Fruit fly (Drosophila melanogaster): ENCODE results near the gene CG2003.

The CG2003 gene

dm6 chr3R:31977548-31978133 lies at the start of gene CG2003:
Gene CG2003, plus strand, starts transcription at chr3R:31978121.
- TF ChIP-seq pan (optimal IDR thresholded peaks at IDR 0.05) (peak; percentile 52), psq (optimal IDR thresholded peaks at IDR 0.05) (no peak)

- no peak for TF ChIP-seq CG8478 (optimal IDR thresholded peaks at IDR 0.05)
- no peak for TF ChIP-seq usp (GFP tag; optimal IDR thresholded peaks at IDR 0.05)
- no peak for TF ChIP-seq psq (optimal IDR thresholded peaks at IDR 0.05)
- TF ChIP-seq pan (optimal IDR thresholded peaks at IDR 0.05) = no peak
Observed at dm6 chr3R:31928439-31928838, 49.5 kb upstream of the CG2003 start.

dm6 chr3R:31936003-31936496 lies 41.9 kb upstream of the CG2003 start:
- TF ChIP-seq CG8478 (optimal IDR thresholded peaks at IDR 0.05) = no peak

dm6 chr3R:31937143-31937765 lies 40.7 kb upstream of the CG2003 start:
- TF ChIP-seq CG8478 (optimal IDR thresholded peaks at IDR 0.05) = no peak
- TF ChIP-seq EcR (GFP tag; optimal IDR thresholded peaks at IDR 0.05) = peak in 1 of 2 experiments; percentile 36

dm6 chr3R:31937874-31938617 lies 39.9 kb upstream of the CG2003 start:
- TF ChIP-seq Dll (optimal IDR thresholded peaks at IDR 0.05) (no peak), CG8478 (optimal IDR thresholded peaks at IDR 0.05) (peak; percentile 5), EcR (GFP tag; optimal IDR thresholded peaks at IDR 0.05) (no peak), pan (optimal IDR thresholded peaks at IDR 0.05) (no peak), psq (optimal IDR thresholded peaks at IDR 0.05) (no peak)

dm6 chr3R:31939619-31940018 lies 38.3 kb upstream of the CG2003 start:
- no peak for TF ChIP-seq Dll (optimal IDR thresholded peaks at IDR 0.05)
- TF ChIP-seq psq (optimal IDR thresholded peaks at IDR 0.05) = no peak
- TF ChIP-seq pan (optimal IDR thresholded peaks at IDR 0.05) = no peak
- no peak for TF ChIP-seq usp (GFP tag; optimal IDR thresholded peaks at IDR 0.05)
- TF ChIP-seq CG8478 (optimal IDR thresholded peaks at IDR 0.05) = no peak
- TF ChIP-seq EcR (GFP tag; optimal IDR thresholded peaks at IDR 0.05) = no peak

dm6 chr3R:31940140-31940539 lies 37.8 kb upstream of the CG2003 start:
- TF ChIP-seq usp (GFP tag; optimal IDR thresholded peaks at IDR 0.05) = no peak
- TF ChIP-seq psq (optimal IDR thresholded peaks at IDR 0.05) = no peak
- no peak for TF ChIP-seq EcR (GFP tag; optimal IDR thresholded peaks at IDR 0.05)
- no peak for TF ChIP-seq Dll (optimal IDR thresholded peaks at IDR 0.05)
- TF ChIP-seq CG8478 (optimal IDR thresholded peaks at IDR 0.05) = no peak
- TF ChIP-seq pan (optimal IDR thresholded peaks at IDR 0.05) = no peak

- no peak for TF ChIP-seq usp (GFP tag; optimal IDR thresholded peaks at IDR 0.05)
- no peak for TF ChIP-seq pan (optimal IDR thresholded peaks at IDR 0.05)
- TF ChIP-seq CG8478 (optimal IDR thresholded peaks at IDR 0.05) = no peak
- TF ChIP-seq EcR (GFP tag; optimal IDR thresholded peaks at IDR 0.05) = no peak
- no peak for TF ChIP-seq Dll (optimal IDR thresholded peaks at IDR 0.05)
- TF ChIP-seq psq (optimal IDR thresholded peaks at IDR 0.05) = no peak
Observed at dm6 chr3R:31941580-31941979, 36.3 kb upstream of the CG2003 start.

dm6 chr3R:31943720-31944586 lies 34.0 kb upstream of the CG2003 start:
- TF ChIP-seq Dll (optimal IDR thresholded peaks at IDR 0.05) = no peak
- TF ChIP-seq psq (optimal IDR thresholded peaks at IDR 0.05) = no peak
- no peak for TF ChIP-seq pan (optimal IDR thresholded peaks at IDR 0.05)
- TF ChIP-seq usp (GFP tag; optimal IDR thresholded peaks at IDR 0.05) = no peak
- TF ChIP-seq CG8478 (optimal IDR thresholded peaks at IDR 0.05) = no peak
- TF ChIP-seq EcR (GFP tag; optimal IDR thresholded peaks at IDR 0.05) = no peak

DNA sequence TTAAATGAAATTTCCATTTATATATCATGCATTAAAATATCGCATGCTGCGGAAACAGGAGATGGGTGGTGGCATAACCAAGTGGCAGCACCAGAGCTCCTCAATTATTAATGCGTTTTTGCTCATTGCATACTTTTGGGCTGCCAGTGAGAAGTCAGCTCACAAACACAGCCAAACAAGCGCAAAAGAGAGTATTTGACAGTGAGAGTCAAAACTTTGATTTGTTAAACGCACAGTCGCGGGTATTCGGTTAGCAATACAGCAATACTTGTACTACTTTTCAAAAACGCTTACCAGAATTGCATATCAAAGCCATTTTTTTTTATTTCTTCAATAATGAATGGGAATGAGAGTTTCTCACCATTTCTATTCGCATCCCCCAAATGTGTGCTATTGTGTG lies 32.2 kb upstream of the CG2003 start:
- TF ChIP-seq Dll (optimal IDR thresholded peaks at IDR 0.05) (no peak), CG8478 (optimal IDR thresholded peaks at IDR 0.05) (no peak), EcR (GFP tag; optimal IDR thresholded peaks at IDR 0.05) (no peak), pan (optimal IDR thresholded peaks at IDR 0.05) (no peak), psq (optimal IDR thresholded peaks at IDR 0.05) (no peak), usp (GFP tag; optimal IDR thresholded peaks at IDR 0.05) (no peak)

DNA sequence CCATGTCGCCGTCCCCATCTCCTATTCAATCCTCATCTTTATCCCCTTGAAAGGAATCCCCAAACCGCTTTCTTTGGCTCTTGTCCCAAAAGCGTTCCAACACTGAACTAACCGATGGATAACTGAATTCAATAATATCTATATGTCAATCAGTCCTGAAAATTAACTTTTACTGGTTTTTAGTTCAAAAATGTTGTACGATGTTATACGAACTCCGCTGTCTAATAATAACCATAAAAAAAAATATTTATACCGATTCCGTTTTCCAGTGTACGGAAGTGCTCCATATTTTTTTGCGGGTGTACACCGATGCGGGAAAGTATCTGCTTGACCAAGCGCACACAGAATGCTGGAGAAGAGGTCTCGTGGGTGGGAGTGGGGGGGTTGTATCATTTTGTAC lies 28.5 kb upstream of the CG2003 start:
- no peak for TF ChIP-seq EcR (GFP tag; optimal IDR thresholded peaks at IDR 0.05)
- no peak for TF ChIP-seq Dll (optimal IDR thresholded peaks at IDR 0.05)
- no peak for TF ChIP-seq usp (GFP tag; optimal IDR thresholded peaks at IDR 0.05)
- TF ChIP-seq psq (optimal IDR thresholded peaks at IDR 0.05) = no peak
- no peak for TF ChIP-seq CG8478 (optimal IDR thresholded peaks at IDR 0.05)
- no peak for TF ChIP-seq pan (optimal IDR thresholded peaks at IDR 0.05)

DNA sequence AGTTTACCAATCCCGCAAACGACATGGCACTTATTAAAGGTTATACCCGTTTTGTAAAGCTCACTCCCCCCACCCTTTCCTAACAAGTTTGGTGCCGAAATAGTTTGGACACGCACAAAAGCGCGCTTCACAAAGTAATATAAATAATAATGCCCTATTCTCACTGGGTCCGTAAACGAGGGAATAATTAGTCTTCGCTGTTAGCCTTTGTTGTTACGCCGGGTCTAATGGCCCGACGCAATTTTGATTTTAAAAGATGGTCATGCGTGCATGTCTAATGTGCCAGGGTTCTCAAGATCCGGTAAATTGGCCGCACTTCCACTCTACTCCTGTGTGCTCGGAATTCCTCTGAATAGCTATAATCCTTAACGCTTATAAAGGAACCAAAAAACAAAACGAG lies 23.5 kb upstream of the CG2003 start:
- TF ChIP-seq pan (optimal IDR thresholded peaks at IDR 0.05) (no peak), Dll (optimal IDR thresholded peaks at IDR 0.05) (no peak), CG8478 (optimal IDR thresholded peaks at IDR 0.05) (no peak), EcR (GFP tag; optimal IDR thresholded peaks at IDR 0.05) (no peak), psq (optimal IDR thresholded peaks at IDR 0.05) (no peak), usp (GFP tag; optimal IDR thresholded peaks at IDR 0.05) (no peak)

Measured in whole organism.